Fruit fly (Drosophila melanogaster): ENCODE results near the gene Elovl7.

The Elovl7 gene

dm6 chr3R:7962778-7963494 lies 32.7 kb downstream of the Elovl7 start (continued):
- TF ChIP-seq CG14710 (tag; optimal IDR thresholded peaks at IDR 0.05) (peak; percentile 78), CG14860 (GFP tag; IDR thresholded peaks at IDR 0.05; ENCODE audit: partially characterized antibody) (0 out of 3 replicates have a peak, but pooled peaks have one; percentile 34), CG16779 (GFP tag; IDR thresholded peaks at IDR 0.05) (no peak), CG16815 (GFP tag; optimal IDR thresholded peaks at IDR 0.05) (peak; percentile 71), CG3995 (GFP tag; optimal IDR thresholded peaks at IDR 0.05) (no peak), tup (GFP tag; optimal IDR thresholded peaks at IDR 0.05) (no peak), CG1602 (GFP tag; optimal IDR thresholded peaks at IDR 0.05) (peak; percentile 42), crp (GFP tag; optimal IDR thresholded peaks at IDR 0.05) (no peak), fd96Cb (tag; optimal IDR thresholded peaks at IDR 0.05) (peak; percentile 68), al (GFP tag; IDR thresholded peaks at IDR 0.05) (no peak), Dbx (GFP tag; IDR thresholded peaks at IDR 0.05) (no peak), Hsf (GFP tag; optimal IDR thresholded peaks at IDR 0.05) (peak; percentile 29), Opbp (GFP tag; IDR thresholded peaks at IDR 0.05; ENCODE audit: partially characterized antibody) (0 out of 3 replicates have a peak, but pooled peaks have one; percentile 47), CG11723 (GFP tag; optimal IDR thresholded peaks at IDR 0.05) (peak; percentile 54), CG3065 (GFP tag; optimal IDR thresholded peaks at IDR 0.05) (no peak), CG43689 (GFP tag; IDR thresholded peaks at IDR 0.05) (no peak), z (GFP tag; IDR thresholded peaks at IDR 0.05) (peak; percentile 62; the same call in 1 of the 3 replicates), Rfx (GFP tag; IDR thresholded peaks at IDR 0.05) (no peak), bigmax (GFP tag; optimal IDR thresholded peaks at IDR 0.05) (no peak), Ets97D (GFP tag; optimal IDR thresholded peaks at IDR 0.05) (no peak), CG10654 (GFP tag; optimal IDR thresholded peaks at IDR 0.05) (peak; percentile 3), CG32767 (GFP tag; IDR thresholded peaks at IDR 0.05) (no peak), CG9876 (GFP tag; optimal IDR thresholded peaks at IDR 0.05) (no peak), Max (GFP tag; optimal IDR thresholded peaks at IDR 0.05) (peak; percentile 20), CG15514 (GFP tag; optimal IDR thresholded peaks at IDR 0.05) (no peak), odd (GFP tag; optimal IDR thresholded peaks at IDR 0.05) (peak; percentile 33), Neu2 (GFP tag; optimal IDR thresholded peaks at IDR 0.05; ENCODE audit: borderline replicate concordance) (no peak), CG4707 (GFP tag; optimal IDR thresholded peaks at IDR 0.05) (no peak), Nf-YB (GFP tag; optimal IDR thresholded peaks at IDR 0.05) (peak; percentile 93), Xbp1 (GFP tag; optimal IDR thresholded peaks at IDR 0.05) (peak; percentile 15), CG31441 (GFP tag; IDR thresholded peaks at IDR 0.05) (peak; percentile 82), CG15269 (tag; optimal IDR thresholded peaks at IDR 0.05) (no peak), BEAF-32 (GFP tag; optimal IDR thresholded peaks at IDR 0.05) (no peak), CG2889 (GFP tag; IDR thresholded peaks at IDR 0.05) (no peak), CG9609 (GFP tag; optimal IDR thresholded peaks at IDR 0.05) (no peak), run (tag; optimal IDR thresholded peaks at IDR 0.05) (no peak), nom (GFP tag; optimal IDR thresholded peaks at IDR 0.05) (no peak), CG1529 (GFP tag; optimal IDR thresholded peaks at IDR 0.05) (peak; percentile 55), Atf3 (GFP tag; optimal IDR thresholded peaks at IDR 0.05) (no peak), Blimp-1 (GFP tag; optimal IDR thresholded peaks at IDR 0.05) (peak; percentile 32), CG6791 (GFP tag; IDR thresholded peaks at IDR 0.05; ENCODE audit: partially characterized antibody) (no peak), CG6254 (GFP tag; optimal IDR thresholded peaks at IDR 0.05) (peak; percentile 44), ftz-f1 (GFP tag; optimal IDR thresholded peaks at IDR 0.05) (no peak), CG12659 (GFP tag; optimal IDR thresholded peaks at IDR 0.05) (peak; percentile 6), CTCF (GFP tag; optimal IDR thresholded peaks at IDR 0.05) (no peak), CG11398 (GFP tag; optimal IDR thresholded peaks at IDR 0.05) (no peak), CG7372 (GFP tag; IDR thresholded peaks at IDR 0.05) (no peak), tx (GFP tag; optimal IDR thresholded peaks at IDR 0.05) (no peak), CG7745 (tag; optimal IDR thresholded peaks at IDR 0.05) (no peak)

Measured in whole organism, embryonic.